Worm (Caenorhabditis elegans) whole organism, L4 larva: Measurements from ENCODE around the gene asp-8.
"Not testable (repeated sequence)": the region's sequence is repeated elsewhere in the genome, so short reads cannot be mapped to it uniquely, and the experiment has no call there.

Experiments
- F44E2.7 ChIP-seq: fragments of 200-800 bp; sonication (Bioruptor generic); IDR thresholded peaks from 2 replicates; pipeline ENCODE4 v2.1.2; 2022; ENCODE audit warnings: missing genetic modification characterization, missing compliant biosample characterization
- T20F7.1 ChIP-seq: fragments of 200-800 bp; sonication (Bioruptor generic); optimal IDR thresholded peaks from 2 replicates; lab custom pipeline; 2018; ENCODE audit warnings: mild to moderate bottlenecking, missing genetic modification characterization, missing compliant biosample characterization
- T26A8.4 ChIP-seq: fragments of 200-800 bp; sonication (Bioruptor generic); IDR thresholded peaks from 2 replicates; pipeline ENCODE4 v1.3.6; 2022; ENCODE audit warnings: missing genetic modification characterization, missing compliant biosample characterization
- Y105C5A.15 ChIP-seq: fragments of 200-800 bp; sonication (Bioruptor generic); IDR thresholded peaks from 2 replicates; pipeline ENCODE4 v1.3.6; 2022; ENCODE audit warnings: missing genetic modification characterization, missing compliant biosample characterization
- Y75B8A.6 ChIP-seq: fragments of 200-800 bp; sonication (Bioruptor generic); IDR thresholded peaks from 2 replicates; pipeline ENCODE4 v1.3.6; 2022; ENCODE audit warnings: missing genetic modification reagents, missing genetic modification characterization, missing compliant biosample characterization
- ZK337.2 ChIP-seq: fragments of 200-800 bp; sonication (Bioruptor generic); IDR thresholded peaks from 2 replicates; pipeline ENCODE4 v1.3.6; 2022; ENCODE audit warnings: missing genetic modification reagents, missing genetic modification characterization, missing compliant biosample characterization
- aha-1 ChIP-seq: fragments of 150-350 bp; peaks from one replicate; lab custom pipeline; 2014; ENCODE audit warnings: missing biosample characterization, missing genetic modification characterization
- ceh-82 ChIP-seq: sonication (generic microtip); optimal IDR thresholded peaks from 2 replicates; lab custom pipeline; 2017; ENCODE audit warnings: missing biosample characterization, missing genetic modification characterization
- cey-2 ChIP-seq: sonication (generic microtip); optimal IDR thresholded peaks from 3 replicates; lab custom pipeline; 2017; ENCODE audit warnings: missing genetic modification characterization, mild to moderate bottlenecking, missing compliant biosample characterization, antibody characterized with exemption, borderline replicate concordance; ENCODE audit not compliant: insufficient read depth
- daf-12 ChIP-seq: fragments of 150-350 bp; optimal IDR thresholded peaks from 2 replicates; lab custom pipeline; 2014; ENCODE audit warnings: missing biosample characterization, missing genetic modification reagents, missing genetic modification characterization
- daf-16 ChIP-seq, 3 experiments: sonication (generic microtip); optimal IDR thresholded peaks; 2 replicates each; lab custom pipeline; 2016 to 2017; ENCODE audit warnings: missing genetic modification characterization in 3 of 3, missing genetic modification reagents in 3 of 3, mild to moderate bottlenecking in 2 of 3, missing compliant biosample characterization in 2 of 3, missing biosample characterization in 1 of 3, moderate library complexity in 1 of 3
- duxl-1 ChIP-seq: sonication (generic microtip); optimal IDR thresholded peaks from 2 replicates; lab custom pipeline; 2016; ENCODE audit warnings: mild to moderate bottlenecking, missing genetic modification characterization, moderate library complexity, missing compliant biosample characterization; ENCODE audit not compliant: poor library complexity
- dve-1 ChIP-seq: sonication (generic microtip); optimal IDR thresholded peaks from 2 replicates; lab custom pipeline; 2017; ENCODE audit warnings: antibody characterized with exemption, mild to moderate bottlenecking, missing genetic modification characterization, missing compliant biosample characterization; ENCODE audit not compliant: insufficient read depth
- fkh-10 ChIP-seq: fragments of 150-350 bp; optimal IDR thresholded peaks from 2 replicates; lab custom pipeline; 2014; ENCODE audit warnings: missing biosample characterization, missing genetic modification reagents, missing genetic modification characterization
- hif-1 ChIP-seq, 2 experiments: sonication (generic microtip); optimal IDR thresholded peaks; 2 replicates each; lab custom pipeline; 2016 to 2017; ENCODE audit warnings: missing compliant biosample characterization in 2 of 2, missing genetic modification characterization in 2 of 2, missing genetic modification reagents in 2 of 2, missing genotype in 2 of 2, mild to moderate bottlenecking in 1 of 2
- hlh-11 ChIP-seq: fragments of 200-800 bp; sonication (Bioruptor generic); optimal IDR thresholded peaks from 2 replicates; lab custom pipeline; 2018; ENCODE audit warnings: mild to moderate bottlenecking, missing genetic modification characterization, missing compliant biosample characterization
- hlh-30 ChIP-seq: sonication (generic microtip); optimal IDR thresholded peaks from 2 replicates; lab custom pipeline; 2017; ENCODE audit warnings: antibody characterized with exemption, mild to moderate bottlenecking, missing genetic modification characterization, missing compliant biosample characterization; ENCODE audit not compliant: insufficient read depth
- jun-1 ChIP-seq: fragments of 150-350 bp; optimal IDR thresholded peaks from 2 replicates; lab custom pipeline; 2014; ENCODE audit warnings: missing biosample characterization, missing genetic modification reagents, missing genetic modification characterization
- lin-38 ChIP-seq: fragments of 200-800 bp; sonication (Bioruptor generic); IDR thresholded peaks from 2 replicates; pipeline ENCODE4 v1.3.6; 2022; ENCODE audit warnings: missing genetic modification reagents, missing genetic modification characterization, missing compliant biosample characterization
- lsy-2 ChIP-seq, 2 experiments: fragments of 150-350 bp in 1 of 2; sonication (generic microtip) in 1 of 2; optimal IDR thresholded peaks; 2 replicates each; lab custom pipeline; 2014 to 2017; ENCODE audit warnings: missing biosample characterization in 2 of 2, missing genetic modification characterization in 2 of 2
- madf-5 ChIP-seq, 2 experiments: fragments of 200-800 bp; sonication (Bioruptor generic); IDR thresholded peaks; 2 replicates each; pipeline ENCODE4 v1.3.6; 2022; ENCODE audit warnings: missing compliant biosample characterization in 2 of 2, missing genetic modification characterization in 2 of 2
- madf-9 ChIP-seq: fragments of 200-800 bp; sonication (Bioruptor generic); conservative IDR thresholded peaks from 2 replicates; pipeline ENCODE4 v1.3.6; 2022; ENCODE audit warnings: missing genetic modification reagents, missing genetic modification characterization, missing compliant biosample characterization
- mep-1 ChIP-seq: fragments of 150-350 bp; sonication (generic microtip); optimal IDR thresholded peaks from 3 replicates; lab custom pipeline; 2014; ENCODE audit warnings: missing biosample characterization, missing genetic modification characterization
- mxl-2 ChIP-seq: fragments of 200-800 bp; sonication (Bioruptor generic); conservative IDR thresholded peaks from 2 replicates; pipeline ENCODE4 v1.3.6; 2022; ENCODE audit warnings: missing genetic modification reagents, missing genetic modification characterization, missing compliant biosample characterization
- nhr-10 ChIP-seq: fragments of 150-350 bp; optimal IDR thresholded peaks from 2 replicates; lab custom pipeline; 2014; ENCODE audit warnings: missing biosample characterization, missing genetic modification characterization
- nhr-11 ChIP-seq: fragments of 150-350 bp; optimal IDR thresholded peaks from 2 replicates; lab custom pipeline; 2014; ENCODE audit warnings: missing biosample characterization, missing genetic modification characterization
- nhr-25 ChIP-seq: sonication (generic microtip); optimal IDR thresholded peaks from 2 replicates; lab custom pipeline; 2017; ENCODE audit warnings: missing genetic modification characterization, mild to moderate bottlenecking, missing compliant biosample characterization, antibody characterized with exemption, moderate library complexity, borderline replicate concordance; ENCODE audit not compliant: insufficient read depth
- nhr-28 ChIP-seq: fragments of 150-350 bp; optimal IDR thresholded peaks from 2 replicates; lab custom pipeline; 2014; ENCODE audit warnings: missing biosample characterization, missing genetic modification characterization
- nhr-41 ChIP-seq: fragments of 200-800 bp; sonication (Bioruptor generic); IDR thresholded peaks from 2 replicates; pipeline ENCODE4 v1.3.6; 2022; ENCODE audit warnings: missing genetic modification reagents, missing genetic modification characterization, missing compliant biosample characterization
- saeg-2 ChIP-seq: fragments of 200-800 bp; sonication (Bioruptor generic); IDR thresholded peaks from 2 replicates; pipeline ENCODE4 v1.3.6; 2022; ENCODE audit warnings: missing genetic modification reagents, missing genetic modification characterization, missing compliant biosample characterization
- tra-1 ChIP-seq: fragments of 200-800 bp; sonication (Bioruptor generic); IDR thresholded peaks from 2 replicates; pipeline ENCODE4 v1.3.6; 2022; ENCODE audit warnings: missing genetic modification reagents, missing genetic modification characterization, missing compliant biosample characterization
- unc-39 ChIP-seq: sonication (generic microtip); optimal IDR thresholded peaks from 2 replicates; lab custom pipeline; 2017; ENCODE audit warnings: missing biosample characterization, missing genetic modification characterization
- unc-62 ChIP-seq, 3 experiments: fragments of 150-350 bp in 1 of 3; sonication (generic microtip); optimal IDR thresholded peaks in 2 of 3; peaks in 1 of 3; 1 replicate in 1 of 3; 2 replicates in 2 of 3; lab custom pipeline; 2014 to 2017; ENCODE audit warnings: missing biosample characterization in 3 of 3, missing genetic modification characterization in 3 of 3, missing genetic modification reagents in 3 of 3, missing genotype in 1 of 3
- zag-1 ChIP-seq: fragments of 150-350 bp; optimal IDR thresholded peaks from 2 replicates; lab custom pipeline; 2014; ENCODE audit warnings: missing biosample characterization, missing genetic modification characterization
- ztf-11 ChIP-seq: fragments of 150-350 bp; optimal IDR thresholded peaks from 2 replicates; lab custom pipeline; 2014; ENCODE audit warnings: missing biosample characterization, missing genetic modification characterization

The asp-8 gene

DNA sequence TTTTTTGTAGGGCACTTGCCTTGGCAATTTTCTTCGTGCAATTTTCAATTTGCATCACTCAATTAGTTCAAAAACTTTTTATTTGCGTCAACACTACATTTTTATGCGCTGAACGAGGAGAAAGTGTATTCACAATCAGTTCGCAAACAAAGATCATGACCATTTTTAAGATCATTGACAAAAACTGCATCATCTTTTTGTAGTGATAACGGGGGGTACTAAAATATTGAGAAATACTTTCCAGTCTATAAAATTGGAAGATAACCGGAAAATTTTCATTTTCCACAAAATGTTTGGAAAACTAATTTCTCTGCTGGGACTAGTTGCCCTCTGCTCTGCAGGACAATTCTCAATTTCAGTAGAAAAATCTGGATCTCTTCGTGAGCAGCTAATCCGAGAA lies at the start of gene asp-8:
TSS of gene asp-8 (plus strand) at position 276 of the 400 bp plus-strand sequence.
- peak; percentile 75 for TF ChIP-seq nhr-28 (tag; lab: Kevin White, UChicago)
- TF ChIP-seq hlh-30 (tag; lab: Kevin White, UChicago), result no peak
- TF ChIP-seq F44E2.7, result no peak
- no peak for TF ChIP-seq saeg-2 (GFP tag; lab: Robert Waterston, UW)
- TF ChIP-seq daf-16 (GFP tag; optimal IDR thresholded peaks at IDR 0.05; lab: Kevin White, UChicago), result no peak
- peak; percentile 63 for TF ChIP-seq daf-16 (tag; optimal IDR thresholded peaks at IDR 0.05; lab: Kevin White, UChicago)
- no peak for TF ChIP-seq madf-5 (GFP tag; IDR thresholded peaks at IDR 0.05; lab: Robert Waterston, UW)

DNA sequence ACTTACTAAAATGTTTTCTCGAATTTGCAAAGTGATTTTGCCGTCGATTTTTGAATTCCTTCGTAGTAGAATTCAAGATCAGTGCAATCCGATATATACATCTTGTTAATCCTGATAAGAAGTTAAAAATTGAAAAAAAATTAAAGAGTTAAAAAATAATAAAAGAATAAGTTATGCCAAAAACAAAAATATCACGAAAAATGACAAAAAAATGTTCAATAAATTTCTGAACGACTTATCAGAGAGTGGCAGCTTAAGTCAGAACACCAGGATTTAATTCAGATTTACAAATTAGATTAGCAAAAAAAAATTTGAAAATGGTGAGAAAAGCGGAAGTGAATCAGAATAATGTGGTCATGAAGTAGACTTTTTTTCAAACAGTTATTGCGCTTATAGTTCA lies 49.1 kb upstream of the asp-8 start, which contains the start of gene srw-123:
TSS of gene srw-123 (minus strand) at position 101 of the 400 bp plus-strand sequence.
- not testable (repeated sequence) for TF ChIP-seq Y75B8A.6; ceh-82 (tag; lab: Kevin White, UChicago); mxl-2

DNA sequence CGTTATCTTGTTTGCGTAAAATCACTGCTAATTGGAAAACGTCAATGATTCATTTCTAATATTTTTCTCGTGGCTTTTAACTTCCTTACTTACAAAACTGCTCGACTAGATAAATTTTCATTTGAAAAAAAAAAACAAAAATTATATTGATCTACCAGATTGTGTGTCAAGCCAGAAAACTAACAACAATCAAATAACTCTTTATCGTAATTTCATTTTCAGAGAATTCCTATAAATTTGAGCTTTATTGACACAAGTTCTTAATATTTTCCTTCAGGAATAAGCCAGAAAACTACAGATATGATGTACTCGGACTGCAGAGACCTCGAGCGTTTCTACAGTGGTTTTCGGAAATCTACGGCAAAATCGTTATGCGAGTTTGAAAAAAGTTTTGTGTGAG lies 48.1 kb upstream of the asp-8 start, which contains the start of gene srw-124:
TSS of gene srw-124 (plus strand) at position 301 of the 400 bp plus-strand sequence.
- no peak for TF ChIP-seq daf-12 (tag; lab: Kevin White, UChicago)
- no peak for TF ChIP-seq hif-1 (tag; optimal IDR thresholded peaks at IDR 0.05; lab: Kevin White, UChicago)
- no peak for TF ChIP-seq mxl-2
- no peak for TF ChIP-seq zag-1 (tag; lab: Kevin White, UChicago)
- no peak for TF ChIP-seq nhr-10
- TF ChIP-seq T26A8.4 (GFP tag; lab: Robert Waterston, UW), result no peak
- no peak for TF ChIP-seq duxl-1 (tag; lab: Kevin White, UChicago)
- TF ChIP-seq fkh-10 (GFP tag; lab: Kevin White, UChicago), result no peak
- TF ChIP-seq lsy-2 (tag; optimal IDR thresholded peaks at IDR 0.05; lab: Kevin White, UChicago), result no peak
- no peak for TF ChIP-seq mep-1
- TF ChIP-seq T20F7.1 (GFP tag; lab: Kevin White, UChicago), result no peak
- no peak for TF ChIP-seq ztf-11 (tag; lab: Kevin White, UChicago)
- no peak for TF ChIP-seq nhr-11 (tag; lab: Kevin White, UChicago)

DNA sequence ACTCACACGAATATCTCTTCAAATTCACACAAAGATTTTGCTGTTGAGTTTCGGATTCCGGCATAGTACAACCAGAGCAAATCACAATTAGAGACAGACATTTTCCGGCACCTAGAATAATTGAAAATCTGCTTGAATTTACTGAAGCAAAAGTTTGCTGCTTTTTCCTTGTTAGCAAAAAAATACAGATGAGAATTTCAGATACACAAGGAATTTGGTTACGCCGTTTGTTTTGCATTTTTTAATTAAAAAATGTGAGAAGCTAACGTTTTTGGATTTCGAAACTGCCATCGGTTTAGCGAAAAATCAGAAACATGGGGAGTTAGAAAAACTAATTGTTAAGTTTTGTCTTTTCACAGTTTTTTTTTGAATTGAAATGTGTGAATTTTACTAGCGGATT lies 44.4 kb upstream of the asp-8 start, which contains the start of gene srw-118:
TSS of gene srw-118 (minus strand) at position 101 of the 400 bp plus-strand sequence.
- no peak for TF ChIP-seq dve-1
- TF ChIP-seq aha-1 (tag; lab: Kevin White, UChicago), result peak; percentile 28

DNA sequence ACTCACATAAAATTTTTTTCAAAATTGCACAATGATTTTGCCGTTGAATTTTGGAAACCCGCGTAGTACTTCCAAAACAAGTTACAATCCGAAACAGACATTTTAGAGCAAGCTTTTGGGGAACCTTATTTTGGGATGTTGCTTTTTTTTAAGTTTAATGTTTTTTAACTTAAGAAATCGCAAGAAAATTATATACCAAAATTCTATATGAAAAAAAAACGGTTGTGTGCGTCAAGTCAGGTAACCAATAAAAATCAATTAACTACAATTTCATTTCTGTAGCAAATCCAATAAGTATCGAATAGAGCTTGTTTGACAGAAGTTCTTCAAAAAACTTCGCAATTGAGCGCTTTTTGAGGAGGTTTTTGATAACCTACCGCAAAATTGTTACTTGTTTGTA lies 41.0 kb upstream of the asp-8 start, which contains the start of gene srw-117:
TSS of gene srw-117 (minus strand) at position 101 of the 400 bp plus-strand sequence.
- TF ChIP-seq unc-39, result no peak
- peak in 1 of 2 experiments; percentile 15 for TF ChIP-seq unc-62 (GFP tag; optimal IDR thresholded peaks at IDR 0.05 in 1 of 2; lab: Kevin White, UChicago)
- TF ChIP-seq unc-62 (tag; optimal IDR thresholded peaks at IDR 0.05; lab: Kevin White, UChicago), result no peak

DNA sequence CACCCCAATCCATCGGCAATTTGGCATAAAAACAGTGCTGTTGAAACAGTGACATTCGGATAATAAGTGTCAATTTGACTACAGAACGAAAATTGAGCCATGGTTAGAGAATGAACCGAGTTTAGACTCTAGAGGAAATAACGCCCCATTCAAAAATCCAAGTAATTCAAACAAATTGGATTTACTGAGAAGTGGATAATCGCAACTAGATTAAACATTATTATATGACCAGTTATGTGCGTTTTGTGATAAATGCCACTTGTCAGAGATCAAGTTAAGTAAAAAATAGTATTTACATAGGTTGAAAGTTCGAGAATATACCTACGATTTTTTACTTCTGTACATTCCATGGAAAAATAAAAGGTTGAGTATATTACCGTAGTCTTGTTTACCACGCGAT lies 39.0 kb upstream of the asp-8 start, which contains the start of gene srw-139:
TSS of gene srw-139 (minus strand) at position 101 of the 400 bp plus-strand sequence.
- TF ChIP-seq duxl-1 (tag; lab: Kevin White, UChicago) (no peak), cey-2 (tag; lab: Kevin White, UChicago) (no peak), ZK337.2 (GFP tag; lab: Robert Waterston, UW) (no peak), fkh-10 (GFP tag; lab: Kevin White, UChicago) (no peak), nhr-25 (tag; lab: Kevin White, UChicago) (no peak), jun-1 (no peak), hlh-11 (tag; lab: Kevin White, UChicago) (no peak), unc-62 (GFP tag; optimal IDR thresholded peaks at IDR 0.05 in 1 of 2; lab: Kevin White, UChicago) (no peak), unc-62 (tag; optimal IDR thresholded peaks at IDR 0.05; lab: Kevin White, UChicago) (no peak), ceh-82 (tag; lab: Kevin White, UChicago) (no peak), lin-38 (GFP tag; lab: Robert Waterston, UW) (no peak), madf-9 (GFP tag; lab: Robert Waterston, UW) (no peak), Y105C5A.15 (GFP tag; lab: Robert Waterston, UW) (no peak), nhr-41 (no peak), tra-1 (GFP tag; lab: Robert Waterston, UW) (no peak)
